Fruit fly (Drosophila melanogaster): ENCODE data around the gene CG3164.

CG3164 gene

DNA sequence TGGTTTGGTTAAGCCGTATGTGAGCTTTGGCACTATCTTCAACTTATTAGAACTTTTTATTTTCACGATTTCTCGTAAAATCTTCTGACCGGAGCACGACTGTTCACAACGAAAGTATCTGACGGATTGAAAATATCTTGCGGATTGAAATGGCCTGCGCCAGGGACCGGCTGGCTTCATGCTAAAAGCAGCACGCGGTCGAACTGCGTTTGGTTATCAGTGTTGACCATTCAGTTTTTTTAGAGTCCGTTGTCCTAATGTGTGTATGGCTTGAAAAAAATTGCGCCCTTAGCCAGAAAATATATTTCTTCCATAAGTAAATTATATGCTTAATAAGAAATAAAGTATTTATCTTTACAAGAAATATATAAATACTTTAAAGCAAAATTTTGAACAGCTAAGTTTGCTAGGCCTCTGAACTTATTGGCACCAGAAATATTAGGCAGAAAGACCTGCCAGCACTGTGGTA lies 43.3 kb downstream of the CG3164 start, which contains the start of gene net (continued):
- TF ChIP-seq gcm (GFP tag; optimal IDR thresholded peaks at IDR 0.05) (peak; percentile 66), al (GFP tag; IDR thresholded peaks at IDR 0.05) (no peak; the same call in 1 of the 2 replicates), CG8290 (GFP tag; optimal IDR thresholded peaks at IDR 0.05) (peak; percentile 45), CG8290 (tag; optimal IDR thresholded peaks at IDR 0.05) (peak in 1 of 2 experiments; percentile 48), CG7357 (GFP tag; IDR thresholded peaks at IDR 0.05) (no peak), CG32767 (GFP tag; IDR thresholded peaks at IDR 0.05) (no peak), Fer1 (GFP tag; optimal IDR thresholded peaks at IDR 0.05) (peak; percentile 90), CG7745 (tag; optimal IDR thresholded peaks at IDR 0.05) (no peak), Myb (GFP tag; optimal IDR thresholded peaks at IDR 0.05) (no peak), sens (GFP tag) (peak; percentile 85), row (GFP tag; IDR thresholded peaks at IDR 0.05) (peak; percentile 98), Oaz (GFP tag; IDR thresholded peaks at IDR 0.05) (no peak), CG8388 (GFP tag; optimal IDR thresholded peaks at IDR 0.05) (peak; percentile 53), CrebB (tag; optimal IDR thresholded peaks at IDR 0.05) (peak; percentile 11), CG1024 (GFP tag; IDR thresholded peaks at IDR 0.05) (no peak), Mad (GFP tag; optimal IDR thresholded peaks at IDR 0.05) (no peak), pho (GFP tag; optimal IDR thresholded peaks at IDR 0.05) (peak; percentile 5), rib (GFP tag; IDR thresholded peaks at IDR 0.05) (no peak), CG10431 (GFP tag; optimal IDR thresholded peaks at IDR 0.05) (peak; percentile 45), CG10959 (GFP tag; IDR thresholded peaks at IDR 0.05) (no peak), H15 (GFP tag; IDR thresholded peaks at IDR 0.05) (no peak), Neu2 (GFP tag; optimal IDR thresholded peaks at IDR 0.05; ENCODE audit: borderline replicate concordance) (no peak), E2f2 (GFP tag; IDR thresholded peaks at IDR 0.05) (peak; percentile 12; the same call in 1 of the 2 replicates), phol (tag; optimal IDR thresholded peaks at IDR 0.05) (peak; percentile 65), CG15011 (GFP tag; optimal IDR thresholded peaks at IDR 0.05) (peak; percentile 69), CG30431 (GFP tag; optimal IDR thresholded peaks at IDR 0.05) (no peak), twi (tag; optimal IDR thresholded peaks at IDR 0.05) (peak; percentile 39), lilli (GFP tag; optimal IDR thresholded peaks at IDR 0.05) (peak; percentile 56), zfh1 (GFP tag; IDR thresholded peaks at IDR 0.05) (0 out of 3 replicates have a peak, but pooled peaks have one; percentile 54), Fer2 (tag; optimal IDR thresholded peaks at IDR 0.05) (peak; percentile 74), tx (GFP tag; optimal IDR thresholded peaks at IDR 0.05) (no peak), grau (tag; optimal IDR thresholded peaks at IDR 0.05) (peak; percentile 87), gt (GFP tag; IDR thresholded peaks at IDR 0.05) (no peak), klu (GFP tag; IDR thresholded peaks at IDR 0.05) (no peak), ci (GFP tag; IDR thresholded peaks at IDR 0.05) (peak; percentile 66; the same call in 2 of the 3 replicates), bsh (GFP tag; optimal IDR thresholded peaks at IDR 0.05) (peak; percentile 59 to 65), usp (GFP tag; optimal IDR thresholded peaks at IDR 0.05) (no peak), Fer3 (tag; optimal IDR thresholded peaks at IDR 0.05) (peak; percentile 78), Dek (tag; optimal IDR thresholded peaks at IDR 0.05) (peak; percentile 66), slp2 (GFP tag; optimal IDR thresholded peaks at IDR 0.05) (no peak), CG7928 (GFP tag; optimal IDR thresholded peaks at IDR 0.05) (no peak), zen (tag; optimal IDR thresholded peaks at IDR 0.05) (peak; percentile 49), ftz-f1 (GFP tag; optimal IDR thresholded peaks at IDR 0.05) (peak; percentile 3), CG10274 (GFP tag; optimal IDR thresholded peaks at IDR 0.05) (peak; percentile 38), CG11247 (GFP tag; IDR thresholded peaks at IDR 0.05) (no peak), Elba2 (GFP tag; optimal IDR thresholded peaks at IDR 0.05) (no peak), ac (GFP tag; optimal IDR thresholded peaks at IDR 0.05) (no peak), GATAe (GFP tag; conservative IDR thresholded peaks at IDR 0.05) (no peak), D (optimal IDR thresholded peaks at IDR 0.05) (no peak), D (GFP tag; optimal IDR thresholded peaks at IDR 0.05) (peak; percentile 11), sima (GFP tag; optimal IDR thresholded peaks at IDR 0.05) (no peak), lola (GFP tag; optimal IDR thresholded peaks at IDR 0.05) (peak in 1 of 3 experiments; percentile 69)

All from whole organism, embryonic.